Comparison of ENCODE assay signal across 4 fruit fly cellular contexts in genomic region chr3L:18756293-18756887, dm6.
TF ChIP-seq lines count a peak whose summit lies in the region.

No protein-coding gene starts in this region.

TF ChIP-seq in whole organism, adult, 20 proteins besides CTCF, POLR2A, EP300 and RAD21 (continued from another document):
- TF ChIP-seq Clk (GFP tag; optimal IDR thresholded peaks at IDR 0.05; lab: Kevin White, UChicago) = peak; percentile 85
- peak; percentile 71 for TF ChIP-seq CG14711 (tag; optimal IDR thresholded peaks at IDR 0.05; lab: Kevin White, UChicago)

TF ChIP-seq in whole organism, embryonic, 481 proteins besides CTCF, POLR2A, EP300 and RAD21 (continued from another document and continues in another):
- TF ChIP-seq Oli (tag; optimal IDR thresholded peaks at IDR 0.05; lab: Kevin White, UChicago) = peak; percentile 69
- no peak for TF ChIP-seq pb (GFP tag; optimal IDR thresholded peaks at IDR 0.05; lab: Kevin White, UChicago)
- TF ChIP-seq Mes4 (GFP tag; optimal IDR thresholded peaks at IDR 0.05; lab: Kevin White, UChicago) = peak; percentile 4
- TF ChIP-seq Hmr (GFP tag; optimal IDR thresholded peaks at IDR 0.05; lab: Kevin White, UChicago) = peak; percentile 17
- TF ChIP-seq Max (GFP tag; optimal IDR thresholded peaks at IDR 0.05; lab: Kevin White, UChicago) = peak; percentile 43
- TF ChIP-seq unpg (GFP tag; optimal IDR thresholded peaks at IDR 0.05; lab: Kevin White, UChicago) = peak; percentile 39
- TF ChIP-seq ara (GFP tag; IDR thresholded peaks at IDR 0.05; lab: Robert Waterston, UW) = no peak; the same call in 1 of the 2 replicates
- no peak for TF ChIP-seq hbn (GFP tag; IDR thresholded peaks at IDR 0.05; lab: Robert Waterston, UW; ENCODE audit: partially characterized antibody)
- TF ChIP-seq CG10321 (GFP tag; IDR thresholded peaks at IDR 0.05; lab: Robert Waterston, UW) = no peak
- peak; percentile 74 for TF ChIP-seq gem (tag; optimal IDR thresholded peaks at IDR 0.05; lab: Kevin White, UChicago)
- TF ChIP-seq CG5245 (GFP tag; optimal IDR thresholded peaks at IDR 0.05; lab: Kevin White, UChicago) = no peak
- no peak for TF ChIP-seq CG12236 (GFP tag; optimal IDR thresholded peaks at IDR 0.05; lab: Kevin White, UChicago)
- TF ChIP-seq sisA (GFP tag; IDR thresholded peaks at IDR 0.05; lab: Robert Waterston, UW) = no peak; the same call in 1 of the 2 replicates
- peak; percentile 7 for TF ChIP-seq CG6683 (GFP tag; optimal IDR thresholded peaks at IDR 0.05; lab: Kevin White, UChicago)
- no peak for TF ChIP-seq NK7.1 (GFP tag; optimal IDR thresholded peaks at IDR 0.05; lab: Kevin White, UChicago)
- TF ChIP-seq dysf (GFP tag; IDR thresholded peaks at IDR 0.05; lab: Robert Waterston, UW) = peak; percentile 59; the same call in 2 of the 3 replicates
- peak; percentile 32 for TF ChIP-seq CG9727 (GFP tag; optimal IDR thresholded peaks at IDR 0.05; lab: Kevin White, UChicago)
- TF ChIP-seq CG1024 (GFP tag; IDR thresholded peaks at IDR 0.05; lab: Robert Waterston, UW) = no peak
- no peak for TF ChIP-seq Tbp (GFP tag; optimal IDR thresholded peaks at IDR 0.05; lab: Kevin White, UChicago)
- TF ChIP-seq MTF-1 (GFP tag; optimal IDR thresholded peaks at IDR 0.05; lab: Kevin White, UChicago; ENCODE audit: borderline replicate concordance) = no peak
- no peak for TF ChIP-seq mld (GFP tag; IDR thresholded peaks at IDR 0.05; lab: Robert Waterston, UW; ENCODE audit: partially characterized antibody)
- no peak for TF ChIP-seq hth (optimal IDR thresholded peaks at IDR 0.05; lab: Kevin White, UChicago)
- TF ChIP-seq mam (GFP tag; optimal IDR thresholded peaks at IDR 0.05; lab: Kevin White, UChicago) = no peak
- TF ChIP-seq eve (GFP tag; optimal IDR thresholded peaks at IDR 0.05; lab: Kevin White, UChicago) = peak in 1 of 2 experiments; percentile 57
- TF ChIP-seq CG11456 (GFP tag; IDR thresholded peaks at IDR 0.05; lab: Robert Waterston, UW) = no peak
- TF ChIP-seq CG14050 (GFP tag; IDR thresholded peaks at IDR 0.05; lab: Robert Waterston, UW) = peak; percentile 39; the same call in 2 of the 3 replicates
- TF ChIP-seq CG17186 (GFP tag; optimal IDR thresholded peaks at IDR 0.05; lab: Kevin White, UChicago) = peak; percentile 15
- peak; percentile 66 for TF ChIP-seq ewg (GFP tag; optimal IDR thresholded peaks at IDR 0.05; lab: Kevin White, UChicago)
- TF ChIP-seq prd (optimal IDR thresholded peaks at IDR 0.05; lab: Kevin White, UChicago) = no peak
- TF ChIP-seq prd (GFP tag; IDR thresholded peaks at IDR 0.05; lab: Robert Waterston, UW) = peak; percentile 52; the same call in 1 of the 3 replicates
- TF ChIP-seq pan (optimal IDR thresholded peaks at IDR 0.05; lab: Kevin White, UChicago) = no peak
- peak in 1 of 2 experiments; percentile 52 for TF ChIP-seq pan (GFP tag; optimal IDR thresholded peaks at IDR 0.05 in 1 of 2, IDR thresholded peaks at IDR 0.05 in 1 of 2)
- TF ChIP-seq Poxn (GFP tag; IDR thresholded peaks at IDR 0.05; lab: Robert Waterston, UW) = no peak
- TF ChIP-seq Rfx (GFP tag; IDR thresholded peaks at IDR 0.05; lab: Robert Waterston, UW) = no peak
- TF ChIP-seq slp2 (GFP tag; optimal IDR thresholded peaks at IDR 0.05; lab: Kevin White, UChicago) = no peak
- no peak for TF ChIP-seq fru (optimal IDR thresholded peaks at IDR 0.05; lab: Kevin White, UChicago)
- TF ChIP-seq bbx (GFP tag; IDR thresholded peaks at IDR 0.05; lab: Robert Waterston, UW; ENCODE audit: partially characterized antibody) = no peak
- TF ChIP-seq CG32532 (GFP tag; IDR thresholded peaks at IDR 0.05; lab: Robert Waterston, UW) = no peak; the same call in 1 of the 2 replicates
- peak; percentile 53; the same call in 2 of the 3 replicates for TF ChIP-seq B-H1 (GFP tag; IDR thresholded peaks at IDR 0.05; lab: Robert Waterston, UW)
- TF ChIP-seq CG30431 (GFP tag; optimal IDR thresholded peaks at IDR 0.05; lab: Kevin White, UChicago) = no peak
- TF ChIP-seq CG5180 (GFP tag; optimal IDR thresholded peaks at IDR 0.05; lab: Kevin White, UChicago) = peak; percentile 55
- TF ChIP-seq grau (tag; optimal IDR thresholded peaks at IDR 0.05; lab: Kevin White, UChicago) = peak; percentile 56

TF ChIP-seq in whole organism, prepupa, 60 proteins besides CTCF, POLR2A, EP300 and RAD21 (continued from another document):
- TF ChIP-seq CG11762 (GFP tag; optimal IDR thresholded peaks at IDR 0.05; lab: Kevin White, UChicago; ENCODE audit: insufficient read depth) = peak; percentile 69
- TF ChIP-seq CG3032 (tag; optimal IDR thresholded peaks at IDR 0.05; lab: Kevin White, UChicago) = peak; percentile 58
- peak; percentile 77 for TF ChIP-seq achi (GFP tag; optimal IDR thresholded peaks at IDR 0.05; lab: Kevin White, UChicago)
- TF ChIP-seq topi (GFP tag; optimal IDR thresholded peaks at IDR 0.05; lab: Kevin White, UChicago) = peak; percentile 83
- TF ChIP-seq CG9139 (GFP tag; optimal IDR thresholded peaks at IDR 0.05; lab: Kevin White, UChicago) = no peak
- peak; percentile 69 for TF ChIP-seq Hr39 (GFP tag; optimal IDR thresholded peaks at IDR 0.05; lab: Kevin White, UChicago)
- TF ChIP-seq dac (GFP tag; optimal IDR thresholded peaks at IDR 0.05; lab: Kevin White, UChicago) = no peak
- no peak for TF ChIP-seq CG16779 (tag; optimal IDR thresholded peaks at IDR 0.05; lab: Kevin White, UChicago)
- TF ChIP-seq CG10631 (GFP tag; optimal IDR thresholded peaks at IDR 0.05; lab: Kevin White, UChicago) = peak; percentile 59
- no peak for TF ChIP-seq fkh (GFP tag; optimal IDR thresholded peaks at IDR 0.05; lab: Kevin White, UChicago)
- TF ChIP-seq CG6276 (GFP tag; optimal IDR thresholded peaks at IDR 0.05; lab: Kevin White, UChicago) = peak; percentile 79
- peak; percentile 79 for TF ChIP-seq Smox (GFP tag; optimal IDR thresholded peaks at IDR 0.05; lab: Kevin White, UChicago)
- peak; percentile 84 for TF ChIP-seq esn (GFP tag; optimal IDR thresholded peaks at IDR 0.05; lab: Kevin White, UChicago)
- TF ChIP-seq CG8119 (GFP tag; IDR thresholded peaks at IDR 0.05; lab: Robert Waterston, UW) = peak; percentile 85
- peak; percentile 80 for TF ChIP-seq CG3919 (GFP tag; optimal IDR thresholded peaks at IDR 0.05; lab: Kevin White, UChicago)
- TF ChIP-seq CG6163 (GFP tag; IDR thresholded peaks at IDR 0.05; lab: Robert Waterston, UW) = peak; percentile 72; the same call in 2 of the 3 replicates
- peak; percentile 17 for TF ChIP-seq fd85E (GFP tag; optimal IDR thresholded peaks at IDR 0.05; lab: Kevin White, UChicago)
- peak; percentile 75 for TF ChIP-seq CG31627 (GFP tag; optimal IDR thresholded peaks at IDR 0.05; lab: Kevin White, UChicago)
- TF ChIP-seq Eip93F (GFP tag; optimal IDR thresholded peaks at IDR 0.05; lab: Kevin White, UChicago) = no peak
- TF ChIP-seq Lpt (GFP tag; optimal IDR thresholded peaks at IDR 0.05; lab: Kevin White, UChicago) = peak; percentile 35
- TF ChIP-seq svp (GFP tag; lab: Kevin White, UChicago) = peak; percentile 88
- TF ChIP-seq acj6 (GFP tag; optimal IDR thresholded peaks at IDR 0.05; lab: Kevin White, UChicago) = peak; percentile 79
- peak; percentile 73 for TF ChIP-seq Sox102F (GFP tag; optimal IDR thresholded peaks at IDR 0.05; lab: Kevin White, UChicago)
- no peak for TF ChIP-seq spab (GFP tag; optimal IDR thresholded peaks at IDR 0.05; lab: Kevin White, UChicago)
- peak; percentile 40 for TF ChIP-seq Blimp-1 (GFP tag; optimal IDR thresholded peaks at IDR 0.05; lab: Kevin White, UChicago)
- no peak for TF ChIP-seq CG6854 (GFP tag; optimal IDR thresholded peaks at IDR 0.05; lab: Kevin White, UChicago)
- peak; percentile 46 for TF ChIP-seq CG7368 (GFP tag; optimal IDR thresholded peaks at IDR 0.05; lab: Kevin White, UChicago)
- peak; percentile 84 for TF ChIP-seq CG32006 (GFP tag; optimal IDR thresholded peaks at IDR 0.05; lab: Kevin White, UChicago)
- TF ChIP-seq pdm3 (GFP tag; optimal IDR thresholded peaks at IDR 0.05; lab: Kevin White, UChicago) = peak; percentile 84
- TF ChIP-seq lz (GFP tag; optimal IDR thresholded peaks at IDR 0.05; lab: Kevin White, UChicago) = peak; percentile 73
- TF ChIP-seq ss (GFP tag; optimal IDR thresholded peaks at IDR 0.05; lab: Kevin White, UChicago) = peak in 1 of 2 experiments; percentile 52
- TF ChIP-seq fd59A (GFP tag; optimal IDR thresholded peaks at IDR 0.05; lab: Kevin White, UChicago) = peak; percentile 28
- TF ChIP-seq Sox14 (GFP tag; optimal IDR thresholded peaks at IDR 0.05; lab: Kevin White, UChicago) = peak; percentile 64
- peak; percentile 77 for TF ChIP-seq CG8632 (GFP tag; optimal IDR thresholded peaks at IDR 0.05; lab: Kevin White, UChicago)
- peak; percentile 84 for TF ChIP-seq OdsH (GFP tag; optimal IDR thresholded peaks at IDR 0.05; lab: Kevin White, UChicago)
- peak; percentile 62 for TF ChIP-seq Sox15 (GFP tag; optimal IDR thresholded peaks at IDR 0.05; lab: Kevin White, UChicago)
- peak; percentile 86 for TF ChIP-seq Gug (GFP tag; IDR thresholded peaks at IDR 0.05; lab: Robert Waterston, UW)
- peak; percentile 85 for TF ChIP-seq eg (GFP tag; IDR thresholded peaks at IDR 0.05; lab: Robert Waterston, UW)
- peak; percentile 70 for TF ChIP-seq CG10669 (GFP tag; optimal IDR thresholded peaks at IDR 0.05; lab: Kevin White, UChicago)
- peak; percentile 48 for TF ChIP-seq dsx (GFP tag; optimal IDR thresholded peaks at IDR 0.05; lab: Kevin White, UChicago; ENCODE audit: poor library complexity, severe bottlenecking)

TF ChIP-seq in whole organism, wandering third instar larva, 38 proteins besides CTCF, POLR2A, EP300 and RAD21 (continued from another document):
- TF ChIP-seq GATAd (GFP tag; optimal IDR thresholded peaks at IDR 0.05; lab: Kevin White, UChicago) (no peak), dmrt93B (GFP tag; optimal IDR thresholded peaks at IDR 0.05; lab: Kevin White, UChicago) (no peak), fru (GFP tag; optimal IDR thresholded peaks at IDR 0.05; lab: Kevin White, UChicago) (peak; percentile 43), woc (GFP tag; optimal IDR thresholded peaks at IDR 0.05; lab: Kevin White, UChicago) (no peak), jim (GFP tag; optimal IDR thresholded peaks at IDR 0.05; lab: Kevin White, UChicago) (no peak), Vsx2 (GFP tag; optimal IDR thresholded peaks at IDR 0.05; lab: Kevin White, UChicago; ENCODE audit: partially characterized antibody) (no peak), Dif (GFP tag; optimal IDR thresholded peaks at IDR 0.05; lab: Kevin White, UChicago; ENCODE audit: partially characterized antibody) (no peak), N (GFP tag; optimal IDR thresholded peaks at IDR 0.05; lab: Kevin White, UChicago) (no peak), Sp1 (GFP tag; optimal IDR thresholded peaks at IDR 0.05; lab: Kevin White, UChicago) (peak; percentile 64), CG32264 (GFP tag; optimal IDR thresholded peaks at IDR 0.05; lab: Kevin White, UChicago) (no peak), Hr83 (GFP tag; optimal IDR thresholded peaks at IDR 0.05; lab: Kevin White, UChicago; ENCODE audit: poor library complexity, severe bottlenecking) (no peak), Dfd (GFP tag; optimal IDR thresholded peaks at IDR 0.05; lab: Kevin White, UChicago) (no peak)
